Fruit fly (Drosophila melanogaster) whole organism, embryonic: Measurements from ENCODE around the gene CG10874.

Source experiments
- Adf1 ChIP-seq: fragments of 200-800 bp; sonication (Bioruptor generic); IDR thresholded peaks from 2 replicates; pipeline ENCODE4 v1.3.6; 2022; ENCODE audit warnings: missing biosample characterization, missing genetic modification characterization
- Atf6 ChIP-seq: fragments of 200-800 bp; sonication (Bioruptor generic); IDR thresholded peaks from 2 replicates; pipeline ENCODE4 v1.3.6; 2022; ENCODE audit warnings: missing biosample characterization, missing genetic modification characterization
- Blimp-1 ChIP-seq: fragments of 200-800 bp; sonication (Bioruptor generic); optimal IDR thresholded peaks from 3 replicates; lab custom pipeline; 2018; ENCODE audit warnings: missing biosample characterization, missing genetic modification characterization, mild to moderate bottlenecking, moderate library complexity, missing genetic modification reagents
- CG10565 ChIP-seq: fragments of 200-800 bp; sonication (Bioruptor generic); optimal IDR thresholded peaks from 3 replicates; lab custom pipeline; 2016; ENCODE audit warnings: missing biosample characterization, mild to moderate bottlenecking, missing genetic modification characterization
- CG10979 ChIP-seq: fragments of 200-800 bp; sonication (Bioruptor generic); optimal IDR thresholded peaks from 2 replicates; lab custom pipeline; 2018; ENCODE audit warnings: missing biosample characterization, mild to moderate bottlenecking, missing genetic modification characterization, moderate library complexity
- CG13424 ChIP-seq: fragments of 200-800 bp; sonication (Bioruptor generic); optimal IDR thresholded peaks from 2 replicates; lab custom pipeline; 2019; ENCODE audit warnings: missing biosample characterization, mild to moderate bottlenecking, missing genetic modification characterization, moderate library complexity
- CG14014 ChIP-seq: fragments of 200-800 bp; sonication (Bioruptor generic); IDR thresholded peaks from 2 replicates; pipeline ENCODE4 v1.3.6; 2022; ENCODE audit warnings: missing biosample characterization, missing genetic modification characterization
- CG16815 ChIP-seq: fragments of 200-800 bp; sonication (Bioruptor generic); optimal IDR thresholded peaks from 3 replicates; lab custom pipeline; 2017; ENCODE audit warnings: missing biosample characterization, mild to moderate bottlenecking, missing genetic modification characterization
- CG17359 ChIP-seq: fragments of 200-800 bp; sonication (Bioruptor generic); optimal IDR thresholded peaks from 3 replicates; lab custom pipeline; 2018; ENCODE audit warnings: missing biosample characterization, mild to moderate bottlenecking, missing genetic modification characterization, moderate library complexity
- CG17568 ChIP-seq: fragments of 200-800 bp; sonication (Bioruptor generic); optimal IDR thresholded peaks from 2 replicates; lab custom pipeline; 2018; ENCODE audit warnings: missing biosample characterization, mild to moderate bottlenecking, missing genetic modification characterization, moderate library complexity
- CG1832 ChIP-seq: fragments of 200-800 bp; sonication (Bioruptor generic); optimal IDR thresholded peaks from 2 replicates; lab custom pipeline; 2017; ENCODE audit warnings: missing biosample characterization, mild to moderate bottlenecking, missing genetic modification characterization, inconsistent platforms
- CG18619 ChIP-seq: fragments of 200-800 bp; sonication (Bioruptor generic); optimal IDR thresholded peaks from 3 replicates; lab custom pipeline; 2017; ENCODE audit warnings: missing biosample characterization, mild to moderate bottlenecking, missing genetic modification characterization
- CG32767 ChIP-seq: fragments of 200-800 bp; sonication (Bioruptor generic); IDR thresholded peaks from 2 replicates; pipeline ENCODE4 v1.3.6; 2022; ENCODE audit warnings: missing biosample characterization, missing genetic modification characterization
- CG32772 ChIP-seq: fragments of 200-800 bp; sonication (Bioruptor generic); IDR thresholded peaks from 2 replicates; pipeline ENCODE4 v1.3.6; 2022; ENCODE audit warnings: missing biosample characterization, missing genetic modification characterization
- CG3407 ChIP-seq: fragments of 200-800 bp; sonication (Bioruptor generic); optimal IDR thresholded peaks from 2 replicates; lab custom pipeline; 2018; ENCODE audit warnings: missing biosample characterization, mild to moderate bottlenecking, missing genetic modification characterization
- CG4360 ChIP-seq: fragments of 200-800 bp; sonication (Bioruptor generic); IDR thresholded peaks from 2 replicates; pipeline ENCODE4 v1.3.6; 2022; ENCODE audit warnings: missing biosample characterization, missing genetic modification characterization
- CG4707 ChIP-seq: fragments of 200-800 bp; sonication (Bioruptor generic); optimal IDR thresholded peaks from 2 replicates; lab custom pipeline; 2018; ENCODE audit warnings: missing biosample characterization, mild to moderate bottlenecking, missing genetic modification characterization, moderate library complexity
- CG6272 ChIP-seq: fragments of 200-800 bp; sonication (Bioruptor generic); IDR thresholded peaks from 2 replicates; pipeline ENCODE4 v1.3.6; 2022; ENCODE audit warnings: missing biosample characterization, missing genetic modification characterization
- CG7839 ChIP-seq: fragments of 200-800 bp; sonication (Bioruptor generic); optimal IDR thresholded peaks from 3 replicates; lab custom pipeline; 2018; ENCODE audit warnings: missing biosample characterization, mild to moderate bottlenecking, missing genetic modification characterization, moderate library complexity
- CG8089 ChIP-seq: fragments of 200-800 bp; sonication (Bioruptor generic); optimal IDR thresholded peaks from 3 replicates; lab custom pipeline; 2016; ENCODE audit warnings: missing biosample characterization, missing genetic modification characterization
- D19A ChIP-seq: fragments of 200-800 bp; optimal IDR thresholded peaks from 3 replicates; lab custom pipeline; 2019; ENCODE audit warnings: missing biosample characterization, mild to moderate bottlenecking, missing genetic modification characterization, moderate library complexity
- Dfd ChIP-seq, 2 experiments: fragments of >200 bp; optimal IDR thresholded peaks; 2 replicates each; lab custom pipeline; 2017; ENCODE audit warnings: missing biosample characterization in 2 of 2, missing genetic modification characterization in 2 of 2
- HLHmδ ChIP-seq: fragments of 200-800 bp; sonication (Bioruptor generic); optimal IDR thresholded peaks from 2 replicates; lab custom pipeline; 2018; ENCODE audit warnings: missing biosample characterization, mild to moderate bottlenecking, missing genetic modification characterization, moderate library complexity
- MBD-R2 ChIP-seq: fragments of 200-800 bp; sonication (Bioruptor generic); IDR thresholded peaks from 2 replicates; pipeline ENCODE4 v1.3.6; 2022; ENCODE audit warnings: missing biosample characterization, missing genetic modification characterization
- Mad ChIP-seq: fragments of 200-800 bp; sonication (Bioruptor generic); optimal IDR thresholded peaks from 2 replicates; lab custom pipeline; 2016; ENCODE audit warnings: missing biosample characterization, missing genetic modification characterization
- Mes4 ChIP-seq: fragments of 200-800 bp; sonication (Bioruptor generic); optimal IDR thresholded peaks from 2 replicates; lab custom pipeline; 2016; ENCODE audit warnings: missing biosample characterization, missing genetic modification characterization
- NC2β ChIP-seq: fragments of 200-800 bp; sonication (Bioruptor generic); optimal IDR thresholded peaks from 2 replicates; lab custom pipeline; 2016; ENCODE audit warnings: missing biosample characterization, missing genetic modification characterization
- Nf-YA ChIP-seq: fragments of 200-800 bp; sonication (Bioruptor generic); IDR thresholded peaks from 2 replicates; pipeline ENCODE4 v1.3.6; 2022; ENCODE audit warnings: missing biosample characterization, missing genetic modification characterization
- Six4 ChIP-seq: fragments of 200-800 bp; sonication (Bioruptor generic); optimal IDR thresholded peaks from 2 replicates; lab custom pipeline; 2016; ENCODE audit warnings: missing biosample characterization, missing genetic modification characterization
- ara ChIP-seq: fragments of 200-800 bp; sonication (Bioruptor generic); IDR thresholded peaks from 2 replicates; pipeline ENCODE4 v1.3.6; 2022; ENCODE audit warnings: missing biosample characterization, missing genetic modification characterization
- bab2 ChIP-seq: fragments of 200-800 bp; sonication (Bioruptor generic); optimal IDR thresholded peaks from 2 replicates; lab custom pipeline; 2016; ENCODE audit warnings: missing biosample characterization, missing genetic modification characterization
- bigmax ChIP-seq: fragments of 200-800 bp; sonication (Bioruptor generic); optimal IDR thresholded peaks from 2 replicates; lab custom pipeline; 2018; ENCODE audit warnings: missing biosample characterization, mild to moderate bottlenecking, missing genetic modification characterization
- br ChIP-seq: fragments of >200 bp; optimal IDR thresholded peaks from 2 replicates; lab custom pipeline; 2017
- crp ChIP-seq, 2 experiments: fragments of 200-800 bp; sonication (Bioruptor generic); optimal IDR thresholded peaks; 2 replicates in 1 of 2; 3 replicates in 1 of 2; lab custom pipeline; 2017; ENCODE audit warnings: missing biosample characterization in 2 of 2, missing genetic modification characterization in 2 of 2, mild to moderate bottlenecking in 1 of 2, moderate library complexity in 1 of 2
- da ChIP-seq: fragments of 200-800 bp; sonication (Bioruptor generic); optimal IDR thresholded peaks from 2 replicates; lab custom pipeline; 2016; ENCODE audit warnings: missing biosample characterization, missing genetic modification characterization
- dpn ChIP-seq, 2 experiments: fragments of 200-800 bp; sonication (Bioruptor generic); optimal IDR thresholded peaks; 3 replicates each; lab custom pipeline; 2016; ENCODE audit warnings: missing biosample characterization in 2 of 2, missing genetic modification characterization in 2 of 2
- ems ChIP-seq: fragments of 200-800 bp; sonication (Bioruptor generic); optimal IDR thresholded peaks from 3 replicates; lab custom pipeline; 2016; ENCODE audit warnings: missing biosample characterization, missing genetic modification characterization
- exex ChIP-seq: fragments of 200-800 bp; sonication (Bioruptor generic); optimal IDR thresholded peaks from 4 replicates; lab custom pipeline; 2018; ENCODE audit warnings: missing biosample characterization, mild to moderate bottlenecking, missing genetic modification characterization, moderate library complexity
- eyg ChIP-seq: fragments of 200-800 bp; sonication (Bioruptor generic); optimal IDR thresholded peaks from 3 replicates; lab custom pipeline; 2016; ENCODE audit warnings: missing biosample characterization, missing genetic modification characterization
- fd102C ChIP-seq: fragments of 200-800 bp; sonication (Bioruptor generic); optimal IDR thresholded peaks from 2 replicates; lab custom pipeline; 2018; ENCODE audit warnings: missing biosample characterization, mild to moderate bottlenecking, missing genetic modification characterization, moderate library complexity
- p53 ChIP-seq: fragments of 200-800 bp; sonication (Bioruptor generic); optimal IDR thresholded peaks from 2 replicates; lab custom pipeline; 2016; ENCODE audit warnings: missing biosample characterization, missing genetic modification characterization
- pfk ChIP-seq: fragments of 200-800 bp; sonication (Bioruptor generic); optimal IDR thresholded peaks from 2 replicates; lab custom pipeline; 2018; ENCODE audit warnings: missing biosample characterization, mild to moderate bottlenecking, missing genetic modification characterization, moderate library complexity
- pum ChIP-seq: fragments of 200-800 bp; sonication (Bioruptor generic); optimal IDR thresholded peaks from 2 replicates; lab custom pipeline; 2016; ENCODE audit warnings: missing biosample characterization, missing genetic modification characterization
- repo ChIP-seq: fragments of 200-800 bp; sonication (Bioruptor generic); optimal IDR thresholded peaks from 2 replicates; lab custom pipeline; 2016; ENCODE audit warnings: missing biosample characterization, missing genetic modification characterization
- ro ChIP-seq: fragments of 200-800 bp; sonication (Bioruptor generic); IDR thresholded peaks from 2 replicates; pipeline ENCODE4 v1.3.6; 2022; ENCODE audit warnings: missing biosample characterization, missing genetic modification characterization
- sna ChIP-seq: fragments of 200-800 bp; sonication (Bioruptor generic); IDR thresholded peaks from 2 replicates; pipeline ENCODE4 v1.3.6; 2022; ENCODE audit warnings: missing biosample characterization, missing genetic modification characterization; ENCODE audit not compliant: partially characterized antibody
- sob ChIP-seq: fragments of 200-800 bp; sonication (Bioruptor generic); IDR thresholded peaks from 2 replicates; pipeline ENCODE4 v1.3.6; 2022; ENCODE audit warnings: missing biosample characterization, missing genetic modification characterization
- stc ChIP-seq: fragments of 200-800 bp; sonication (Bioruptor generic); IDR thresholded peaks from 2 replicates; pipeline ENCODE4 v1.3.6; 2022; ENCODE audit warnings: missing biosample characterization, missing genetic modification characterization
- tap ChIP-seq: fragments of 200-800 bp; optimal IDR thresholded peaks from 3 replicates; lab custom pipeline; 2019; ENCODE audit warnings: missing biosample characterization, mild to moderate bottlenecking, missing genetic modification characterization, moderate library complexity
- tio ChIP-seq: fragments of 200-800 bp; sonication (Bioruptor generic); optimal IDR thresholded peaks from 2 replicates; lab custom pipeline; 2017; ENCODE audit warnings: missing biosample characterization, missing genetic modification characterization, inconsistent platforms
- tll ChIP-seq, 2 experiments: fragments of 200-800 bp in 1 of 2; fragments of >200 bp in 1 of 2; sonication (Bioruptor generic) in 1 of 2; optimal IDR thresholded peaks; 2 replicates each; lab custom pipeline; 2017 to 2019; ENCODE audit warnings: missing biosample characterization in 2 of 2, missing genetic modification characterization in 2 of 2, mild to moderate bottlenecking in 1 of 2, moderate library complexity in 1 of 2
- zfh2 ChIP-seq: fragments of 200-800 bp; sonication (Bioruptor generic); optimal IDR thresholded peaks from 2 replicates; lab custom pipeline; 2016; ENCODE audit warnings: missing biosample characterization, missing genetic modification characterization

Gene CG10874

dm6 chr2L:2193357-2193780, 1.2 kb upstream of the CG10874 start (continued):
- TF ChIP-seq ro (no peak), CG1832 (GFP tag; lab: Kevin White, UChicago) (peak; percentile 96), pfk (GFP tag; lab: Kevin White, UChicago) (peak; percentile 40), bab2 (no peak), tio (no peak), tll (GFP tag; optimal IDR thresholded peaks at IDR 0.05; lab: Kevin White, UChicago) (no peak), CG6272 (GFP tag; lab: Robert Waterston, UW) (peak; percentile 51), D19A (tag; lab: Kevin White, UChicago) (peak; percentile 40), repo (peak; percentile 19), CG10979 (tag; lab: Kevin White, UChicago) (peak; percentile 22), p53 (GFP tag; lab: Kevin White, UChicago) (no peak), CG10565 (GFP tag; lab: Kevin White, UChicago) (no peak), CG16815 (GFP tag; lab: Kevin White, UChicago) (no peak), CG8089 (GFP tag; lab: Kevin White, UChicago) (peak; percentile 39), HLHmδ (GFP tag; lab: Kevin White, UChicago) (no peak), sna (GFP tag; lab: Robert Waterston, UW) (no peak), Nf-YA (no peak), ara (GFP tag; lab: Robert Waterston, UW) (no peak), NC2β (GFP tag; lab: Kevin White, UChicago) (peak; percentile 21), dpn (GFP tag; optimal IDR thresholded peaks at IDR 0.05; lab: Kevin White, UChicago) (peak in 1 of 2 experiments; percentile 52), stc (no peak), bigmax (GFP tag; lab: Kevin White, UChicago) (peak; percentile 18), CG18619 (GFP tag; lab: Kevin White, UChicago) (peak; percentile 9), CG4707 (GFP tag; lab: Kevin White, UChicago) (no peak), crp (GFP tag; optimal IDR thresholded peaks at IDR 0.05; lab: Kevin White, UChicago) (no peak), Six4 (GFP tag; lab: Kevin White, UChicago) (no peak), CG13424 (tag; lab: Kevin White, UChicago) (peak; percentile 5), Adf1 (GFP tag; lab: Robert Waterston, UW) (no peak), CG14014 (GFP tag; lab: Robert Waterston, UW) (no peak), sob (no peak), tap (tag; lab: Kevin White, UChicago) (no peak), exex (tag; lab: Kevin White, UChicago) (peak; percentile 9), fd102C (GFP tag; lab: Kevin White, UChicago) (no peak), br (lab: Kevin White, UChicago) (no peak), Blimp-1 (GFP tag; lab: Kevin White, UChicago) (no peak), zfh2 (GFP tag; lab: Kevin White, UChicago) (no peak), pum (GFP tag; lab: Kevin White, UChicago) (no peak), CG17568 (peak; percentile 17), Mad (peak; percentile 30), Dfd (GFP tag; optimal IDR thresholded peaks at IDR 0.05; lab: Kevin White, UChicago) (no peak), MBD-R2 (no peak), CG32772 (GFP tag; lab: Robert Waterston, UW) (no peak), CG3407 (no peak), ems (GFP tag; lab: Kevin White, UChicago) (peak; percentile 37), eyg (GFP tag; lab: Kevin White, UChicago) (no peak), CG4360 (no peak), Mes4 (GFP tag; lab: Kevin White, UChicago) (peak; percentile 16), Atf6 (GFP tag; lab: Robert Waterston, UW) (no peak), CG7839 (tag; lab: Kevin White, UChicago) (peak; percentile 23), CG17359 (tag; lab: Kevin White, UChicago) (peak; percentile 14), da (GFP tag; lab: Kevin White, UChicago) (no peak), CG32767 (GFP tag; lab: Robert Waterston, UW) (no peak)
